Worm (Caenorhabditis elegans): ENCODE measurements around the gene cln-3.1.

The cln-3.1 gene

DNA sequence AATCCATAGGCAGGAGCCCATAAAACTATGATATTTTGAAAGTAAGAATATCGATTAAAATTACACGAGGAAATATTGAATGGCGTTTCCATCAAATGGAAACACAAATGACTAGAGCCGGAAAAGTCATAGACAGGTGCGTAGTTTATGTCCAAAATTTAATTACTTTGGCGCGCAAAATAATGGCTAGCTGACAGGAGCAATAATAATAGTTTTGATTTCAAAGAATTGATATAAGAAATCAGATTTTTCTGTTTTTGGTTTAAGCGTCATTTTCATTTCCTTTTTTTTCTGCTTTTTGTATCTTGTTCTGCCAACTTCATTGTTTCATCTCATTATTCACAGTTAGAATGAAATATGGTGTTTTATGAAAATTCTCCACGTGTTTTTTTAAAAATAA lies 2.4 kb downstream of the cln-3.1 start, which contains the start of gene F07B10.4:
TSS of gene F07B10.4 (minus strand) at position 101 of the 400 bp plus-strand sequence.
- TF ChIP-seq unc-120 (tag; optimal IDR thresholded peaks at IDR 0.05; ENCODE audit: poor library complexity, severe bottlenecking) (no peak), mep-1 (tag; optimal IDR thresholded peaks at IDR 0.05) (no peak), mab-5 (tag; optimal IDR thresholded peaks at IDR 0.05) (no peak), bed-3 (GFP tag; optimal IDR thresholded peaks at IDR 0.05) (no peak), flh-1 (GFP tag; optimal IDR thresholded peaks at IDR 0.05) (no peak), pha-4 (tag; optimal IDR thresholded peaks at IDR 0.05) (no peak), unc-62 (GFP tag; optimal IDR thresholded peaks at IDR 0.05) (no peak), zip-8 (tag; optimal IDR thresholded peaks at IDR 0.05) (no peak), nhr-76 (tag; optimal IDR thresholded peaks at IDR 0.05) (no peak), hlh-1 (tag; optimal IDR thresholded peaks at IDR 0.05) (no peak), ham-2 (GFP tag; optimal IDR thresholded peaks at IDR 0.05) (no peak), cnd-1 (tag; optimal IDR thresholded peaks at IDR 0.05) (no peak)

DNA sequence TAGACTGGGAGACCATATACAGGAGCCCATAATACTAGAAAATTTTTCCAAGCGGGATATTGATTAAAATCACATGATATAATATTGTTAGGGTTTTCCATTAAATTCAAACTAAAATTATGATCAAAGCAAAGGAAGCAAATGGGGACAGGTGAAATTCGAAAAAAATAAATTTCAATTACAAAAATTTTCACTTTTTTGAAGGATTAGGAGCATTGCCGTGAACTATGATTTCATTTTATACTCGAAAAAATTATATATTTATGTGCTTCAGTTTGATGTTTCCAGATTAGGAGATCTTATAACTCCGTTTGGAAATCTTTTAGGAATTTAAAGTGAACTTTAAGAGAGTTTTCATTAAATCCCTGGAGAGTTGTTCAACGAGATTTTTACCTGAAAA lies 4.8 kb downstream of the cln-3.1 start, which contains the start of gene F07B10.7:
TSS of gene F07B10.7 (minus strand) at position 101 of the 400 bp plus-strand sequence.
- TF ChIP-seq mep-1 (tag; optimal IDR thresholded peaks at IDR 0.05) (no peak), lsy-2 (tag; optimal IDR thresholded peaks at IDR 0.05) (no peak), sem-2 (GFP tag; optimal IDR thresholded peaks at IDR 0.05) (no peak), nhr-2 (tag; optimal IDR thresholded peaks at IDR 0.05) (no peak), nhr-12 (tag; optimal IDR thresholded peaks at IDR 0.05) (no peak), ceh-83 (GFP tag; optimal IDR thresholded peaks at IDR 0.05) (no peak)

- TF ChIP-seq cnd-1 (tag; optimal IDR thresholded peaks at IDR 0.05) (no peak), ceh-83 (GFP tag; optimal IDR thresholded peaks at IDR 0.05) (no peak), sem-2 (GFP tag; optimal IDR thresholded peaks at IDR 0.05) (no peak), nhr-2 (tag; optimal IDR thresholded peaks at IDR 0.05) (no peak), ham-2 (GFP tag; optimal IDR thresholded peaks at IDR 0.05) (no peak), unc-120 (tag; optimal IDR thresholded peaks at IDR 0.05; ENCODE audit: poor library complexity, severe bottlenecking) (no peak), lsy-2 (tag; optimal IDR thresholded peaks at IDR 0.05) (no peak), nhr-237 (tag; optimal IDR thresholded peaks at IDR 0.05) (no peak), snpc-4 (tag; optimal IDR thresholded peaks at IDR 0.05) (no peak), flh-1 (GFP tag; optimal IDR thresholded peaks at IDR 0.05) (no peak), hlh-1 (tag; optimal IDR thresholded peaks at IDR 0.05) (no peak), nhr-12 (tag; optimal IDR thresholded peaks at IDR 0.05) (no peak)
These were observed 6.6 kb downstream of the cln-3.1 start, which contains the start of gene lgc-36 for ce11 chrV:11258896-11259295. Gene lgc-36 (minus strand): TSS chrV:11258996.

DNA sequence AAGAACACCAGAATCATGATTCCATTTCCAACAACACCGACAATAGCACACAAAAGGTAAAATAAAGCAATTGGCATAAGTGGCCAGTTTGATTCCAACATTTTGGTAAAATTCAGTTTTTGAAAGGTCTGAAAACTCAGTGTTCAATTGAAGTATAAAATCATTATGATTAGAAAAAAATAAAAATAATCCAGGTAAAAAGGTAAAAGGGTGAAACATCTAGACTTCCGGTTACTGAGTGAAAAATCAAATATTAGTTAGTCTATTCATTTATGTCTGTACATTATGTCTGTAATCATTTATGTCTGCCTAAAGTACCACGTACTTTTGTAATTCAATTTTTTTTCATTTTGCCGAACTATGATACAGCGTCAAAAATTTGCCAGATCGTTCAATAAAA lies 10.5 kb downstream of the cln-3.1 start, which contains the start of gene srsx-31:
TSS of gene srsx-31 (minus strand) at position 101 of the 400 bp plus-strand sequence.
- TF ChIP-seq ztf-11 (tag; optimal IDR thresholded peaks at IDR 0.05), result no peak
- TF ChIP-seq nhr-28 (tag; optimal IDR thresholded peaks at IDR 0.05), result no peak
- no peak for TF ChIP-seq sem-2 (GFP tag; optimal IDR thresholded peaks at IDR 0.05)
- no peak for TF ChIP-seq lin-13 (tag; optimal IDR thresholded peaks at IDR 0.05)
- TF ChIP-seq unc-62 (GFP tag; optimal IDR thresholded peaks at IDR 0.05), result no peak
- TF ChIP-seq blmp-1 (tag; optimal IDR thresholded peaks at IDR 0.05), result no peak
- TF ChIP-seq hlh-1 (tag; optimal IDR thresholded peaks at IDR 0.05), result no peak
- TF ChIP-seq M03D4.4 (tag; optimal IDR thresholded peaks at IDR 0.05), result no peak
- TF ChIP-seq unc-120 (tag; optimal IDR thresholded peaks at IDR 0.05; ENCODE audit: poor library complexity, severe bottlenecking), result no peak
- no peak for TF ChIP-seq pha-4 (tag; optimal IDR thresholded peaks at IDR 0.05)

DNA sequence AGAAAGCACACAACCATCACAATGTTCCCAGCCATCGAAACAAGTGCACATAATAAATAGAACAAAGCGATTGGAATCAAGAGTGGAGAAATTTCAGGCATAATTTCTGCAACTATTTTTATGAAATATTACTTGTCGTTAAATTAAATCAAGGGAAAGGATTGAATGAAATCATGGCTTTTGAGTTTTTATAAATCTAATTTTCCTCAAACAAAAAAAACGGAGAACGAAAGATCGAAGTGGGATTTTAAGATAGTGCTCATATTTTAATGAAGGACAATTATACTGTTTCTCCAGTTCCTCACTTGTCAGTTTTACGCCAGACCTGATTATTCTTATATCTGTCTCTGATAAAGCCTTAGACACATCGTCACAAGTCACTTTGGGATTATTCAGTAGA lies 13.0 kb downstream of the cln-3.1 start, which contains the start of gene srsx-33:
TSS of gene srsx-33 (minus strand) at position 101 of the 400 bp plus-strand sequence.
- TF ChIP-seq ces-1 (GFP tag; optimal IDR thresholded peaks at IDR 0.05) (no peak), lin-13 (tag; optimal IDR thresholded peaks at IDR 0.05) (no peak), unc-62 (GFP tag; optimal IDR thresholded peaks at IDR 0.05) (no peak), M03D4.4 (tag; optimal IDR thresholded peaks at IDR 0.05) (no peak)

ce11 chrV:11251798-11252197 lies 13.7 kb downstream of the cln-3.1 start:
- TF ChIP-seq sptf-1 (tag; optimal IDR thresholded peaks at IDR 0.05) (no peak), hlh-1 (tag; optimal IDR thresholded peaks at IDR 0.05) (no peak), M03D4.4 (tag; optimal IDR thresholded peaks at IDR 0.05) (no peak), mab-5 (tag; optimal IDR thresholded peaks at IDR 0.05) (no peak), ztf-11 (tag; optimal IDR thresholded peaks at IDR 0.05) (no peak), elt-1 (tag; optimal IDR thresholded peaks at IDR 0.05; ENCODE audit: borderline replicate concordance, insufficient read depth) (no peak), elt-3 (tag; optimal IDR thresholded peaks at IDR 0.05) (no peak), ham-2 (GFP tag; optimal IDR thresholded peaks at IDR 0.05) (no peak), tbx-8 (GFP tag; optimal IDR thresholded peaks at IDR 0.05) (no peak), nhr-12 (tag; optimal IDR thresholded peaks at IDR 0.05) (no peak), unc-39 (tag; optimal IDR thresholded peaks at IDR 0.05) (no peak), pha-4 (tag; optimal IDR thresholded peaks at IDR 0.05) (no peak), nhr-2 (tag; optimal IDR thresholded peaks at IDR 0.05) (no peak), drap-1 (GFP tag; optimal IDR thresholded peaks at IDR 0.05) (no peak), lin-13 (tag; optimal IDR thresholded peaks at IDR 0.05) (no peak)
